Fruit fly (Drosophila melanogaster): ENCODE measurements around the gene sn.

The sn gene

DNA sequence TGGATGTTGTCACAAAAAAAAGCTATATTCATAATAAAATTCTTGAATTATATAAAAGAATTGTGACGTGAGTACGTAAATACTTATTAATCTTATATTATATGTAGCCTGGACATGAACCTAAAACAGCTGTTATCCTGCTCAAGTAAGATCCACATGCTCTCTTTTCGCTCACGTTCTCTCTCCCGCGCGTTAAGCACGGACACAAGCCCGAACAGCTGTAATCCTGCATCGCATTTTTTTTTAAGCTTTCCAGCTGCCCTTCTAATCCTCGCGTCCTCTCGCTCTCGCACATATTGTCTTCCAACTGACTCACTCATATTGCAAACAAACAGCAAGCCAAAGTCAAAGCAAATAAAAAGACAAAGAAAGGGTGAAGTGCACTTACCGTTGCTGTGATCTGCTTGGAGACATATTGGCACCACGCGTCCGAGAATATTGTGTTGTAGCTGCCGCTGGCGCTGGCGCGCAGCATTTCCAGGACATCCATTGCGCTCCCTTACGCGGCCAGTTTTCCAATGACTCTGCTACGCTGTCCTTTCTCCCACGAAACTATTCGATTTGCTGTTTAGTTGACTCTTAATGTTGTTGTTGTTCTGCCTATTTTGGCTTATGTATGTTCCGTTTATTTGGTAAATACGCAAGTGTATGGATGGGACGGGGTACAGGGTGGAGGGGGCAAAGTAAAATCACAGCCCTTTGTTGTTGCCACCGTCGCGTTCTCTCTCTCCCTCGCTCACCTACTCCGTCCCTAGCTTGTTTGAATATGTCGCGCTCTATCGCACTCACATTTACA, 3.4 kb downstream of the sn start (continued):
- no peak for TF ChIP-seq CG6254 (GFP tag; optimal IDR thresholded peaks at IDR 0.05)
- no peak for TF ChIP-seq HLH54F (GFP tag; optimal IDR thresholded peaks at IDR 0.05)
- no peak for TF ChIP-seq eve (GFP tag; optimal IDR thresholded peaks at IDR 0.05)
- TF ChIP-seq yki (optimal IDR thresholded peaks at IDR 0.05), result no peak
- peak in 1 of 2 experiments; percentile 30 for TF ChIP-seq Pdp1 (GFP tag; optimal IDR thresholded peaks at IDR 0.05)
- TF ChIP-seq lov (optimal IDR thresholded peaks at IDR 0.05), result no peak
- no peak for TF ChIP-seq lov (GFP tag; IDR thresholded peaks at IDR 0.05)
- no peak for TF ChIP-seq stwl (tag; optimal IDR thresholded peaks at IDR 0.05)
- no peak for TF ChIP-seq CG11723 (GFP tag; optimal IDR thresholded peaks at IDR 0.05)
- TF ChIP-seq Stat92E (GFP tag; optimal IDR thresholded peaks at IDR 0.05), result no peak
- TF ChIP-seq CG4820 (GFP tag; optimal IDR thresholded peaks at IDR 0.05), result no peak
- no peak for TF ChIP-seq NfI (GFP tag; optimal IDR thresholded peaks at IDR 0.05)
- no peak for TF ChIP-seq CG7987 (GFP tag; optimal IDR thresholded peaks at IDR 0.05)
- TF ChIP-seq CG10462 (GFP tag; optimal IDR thresholded peaks at IDR 0.05), result no peak
- TF ChIP-seq wek (GFP tag; optimal IDR thresholded peaks at IDR 0.05), result no peak
- TF ChIP-seq CG15514 (GFP tag; optimal IDR thresholded peaks at IDR 0.05), result no peak
- no peak for TF ChIP-seq CG15479 (GFP tag; optimal IDR thresholded peaks at IDR 0.05)
- no peak for TF ChIP-seq CG17612 (GFP tag; IDR thresholded peaks at IDR 0.05)
- no peak for TF ChIP-seq ci (GFP tag; IDR thresholded peaks at IDR 0.05)
- peak; percentile 17 for TF ChIP-seq CG12769 (tag; optimal IDR thresholded peaks at IDR 0.05)
- no peak for TF ChIP-seq CG10274 (GFP tag; optimal IDR thresholded peaks at IDR 0.05)
- TF ChIP-seq Lpt (GFP tag; optimal IDR thresholded peaks at IDR 0.05), result no peak
- no peak for TF ChIP-seq CG18262 (tag; optimal IDR thresholded peaks at IDR 0.05)
- no peak for TF ChIP-seq B-H2 (GFP tag; optimal IDR thresholded peaks at IDR 0.05)
- TF ChIP-seq slp2 (GFP tag; optimal IDR thresholded peaks at IDR 0.05), result no peak
- no peak for TF ChIP-seq CG2116 (GFP tag; optimal IDR thresholded peaks at IDR 0.05)
- no peak for TF ChIP-seq chm (GFP tag; IDR thresholded peaks at IDR 0.05)
- TF ChIP-seq crp (GFP tag; optimal IDR thresholded peaks at IDR 0.05), result peak; percentile 36 to 82
- no peak for TF ChIP-seq Gug (GFP tag; IDR thresholded peaks at IDR 0.05)
- TF ChIP-seq Spps (tag; optimal IDR thresholded peaks at IDR 0.05), result no peak
- TF ChIP-seq Atf3 (GFP tag; optimal IDR thresholded peaks at IDR 0.05), result no peak
- no peak for TF ChIP-seq nmo (GFP tag; optimal IDR thresholded peaks at IDR 0.05)
- TF ChIP-seq nom (GFP tag; optimal IDR thresholded peaks at IDR 0.05), result no peak
- no peak for TF ChIP-seq CG3407 (GFP tag; optimal IDR thresholded peaks at IDR 0.05)
- no peak for TF ChIP-seq BtbVII (GFP tag; optimal IDR thresholded peaks at IDR 0.05)
- TF ChIP-seq p53 (GFP tag; optimal IDR thresholded peaks at IDR 0.05), result no peak
- no peak for TF ChIP-seq org-1 (GFP tag; optimal IDR thresholded peaks at IDR 0.05)
- no peak for TF ChIP-seq prd (optimal IDR thresholded peaks at IDR 0.05)
- no peak for TF ChIP-seq prd (GFP tag; IDR thresholded peaks at IDR 0.05)
- TF ChIP-seq CG10565 (GFP tag; optimal IDR thresholded peaks at IDR 0.05), result no peak
- no peak for TF ChIP-seq psq (GFP tag; optimal IDR thresholded peaks at IDR 0.05)
- no peak for TF ChIP-seq scrt (GFP tag; optimal IDR thresholded peaks at IDR 0.05)
- peak; percentile 10 for TF ChIP-seq lab (GFP tag; optimal IDR thresholded peaks at IDR 0.05)
- no peak for TF ChIP-seq CG33557 (GFP tag; optimal IDR thresholded peaks at IDR 0.05)
- TF ChIP-seq CG6854 (GFP tag; optimal IDR thresholded peaks at IDR 0.05), result no peak
- TF ChIP-seq CG8478 (optimal IDR thresholded peaks at IDR 0.05), result peak; percentile 35
- TF ChIP-seq BEAF-32 (GFP tag; optimal IDR thresholded peaks at IDR 0.05), result peak; percentile 1
- TF ChIP-seq CG8765 (GFP tag; IDR thresholded peaks at IDR 0.05), result no peak
- TF ChIP-seq Taf1 (GFP tag; IDR thresholded peaks at IDR 0.05), result no peak
- TF ChIP-seq Xrp1 (GFP tag; IDR thresholded peaks at IDR 0.05), result 0 out of 2 replicates have a peak, but pooled peaks have one; percentile 24

Measured in whole organism, embryonic.